Fruit fly (Drosophila melanogaster): ENCODE measurements around the gene Rh7.

dm6 chr3L:12115966-12116735 lies 59.1 kb downstream of the Rh7 start, which contains the start of gene vers:
- no peak for TF ChIP-seq CG8632 (GFP tag; optimal IDR thresholded peaks at IDR 0.05)
- TF ChIP-seq lz (GFP tag; optimal IDR thresholded peaks at IDR 0.05) = peak; percentile 24
- TF ChIP-seq cyc (GFP tag; optimal IDR thresholded peaks at IDR 0.05) = peak; percentile 22
- TF ChIP-seq Hr4 (GFP tag; optimal IDR thresholded peaks at IDR 0.05) = no peak
- no peak for TF ChIP-seq CG10669 (GFP tag; optimal IDR thresholded peaks at IDR 0.05)
- no peak for TF ChIP-seq CG34406 (GFP tag; optimal IDR thresholded peaks at IDR 0.05)
- TF ChIP-seq CG9139 (GFP tag; optimal IDR thresholded peaks at IDR 0.05) = no peak
- TF ChIP-seq dac (GFP tag; optimal IDR thresholded peaks at IDR 0.05) = no peak
- TF ChIP-seq Lpt (GFP tag; optimal IDR thresholded peaks at IDR 0.05) = no peak
- no peak for TF ChIP-seq Hr38 (GFP tag; optimal IDR thresholded peaks at IDR 0.05)
- no peak for TF ChIP-seq salr (GFP tag; optimal IDR thresholded peaks at IDR 0.05)
- TF ChIP-seq spab (GFP tag; optimal IDR thresholded peaks at IDR 0.05) = no peak
- TF ChIP-seq CG11294 (GFP tag; IDR thresholded peaks at IDR 0.05) = no peak
- no peak for TF ChIP-seq CG4318 (GFP tag; optimal IDR thresholded peaks at IDR 0.05)
